Fruit fly (Drosophila melanogaster): ENCODE data around the gene CG17005.

dm6 chr2L:9342532-9342931, 15.0 kb downstream of the CG17005 start, which contains the start of gene CG3748:
- TF ChIP-seq Usf (GFP tag; optimal IDR thresholded peaks at IDR 0.05) (no peak), CG13424 (tag; optimal IDR thresholded peaks at IDR 0.05) (no peak)

Data from whole organism, embryonic.